Worm (Caenorhabditis elegans): ENCODE data around the gene Y6G8.6.

DNA sequence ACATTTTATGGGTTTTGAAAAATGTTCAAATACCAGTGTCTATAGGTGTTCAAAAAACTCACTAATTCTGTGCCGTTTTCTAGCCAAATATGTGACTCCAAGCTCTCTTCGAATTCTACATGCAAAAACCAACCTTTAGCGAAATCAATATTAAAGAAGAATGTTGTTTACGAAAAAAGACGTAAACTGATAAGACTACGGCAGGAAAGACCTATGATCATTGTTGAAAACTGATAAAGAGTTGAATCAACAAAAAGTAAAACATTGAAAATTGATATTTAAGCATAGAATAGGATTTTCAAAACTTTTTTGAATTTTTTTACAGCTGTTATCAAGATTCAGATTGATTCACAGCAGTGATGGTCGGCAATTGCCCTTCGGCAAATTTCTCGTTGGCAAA is 17.9 kb downstream of the Y6G8.6 start, which contains the start of gene Y6G8.2:
- TF ChIP-seq ceh-43 (GFP tag; optimal IDR thresholded peaks at IDR 0.05) (no peak), pha-4 (tag; optimal IDR thresholded peaks at IDR 0.05) (no peak), lsy-2 (tag; optimal IDR thresholded peaks at IDR 0.05) (no peak), nhr-12 (tag; optimal IDR thresholded peaks at IDR 0.05) (no peak), blmp-1 (tag; optimal IDR thresholded peaks at IDR 0.05) (no peak), snpc-4 (tag; optimal IDR thresholded peaks at IDR 0.05) (no peak), nhr-237 (tag; optimal IDR thresholded peaks at IDR 0.05) (no peak), ceh-83 (GFP tag; optimal IDR thresholded peaks at IDR 0.05) (no peak), tbx-8 (GFP tag; optimal IDR thresholded peaks at IDR 0.05) (no peak)
